Worm (Caenorhabditis elegans) whole organism, young adult: ENCODE data around the gene F54D12.1.

Experiments used
- F10E7.11 ChIP-seq: sonication (generic microtip); optimal IDR thresholded peaks from 2 replicates; lab custom pipeline; 2017; ENCODE audit warnings: mild to moderate bottlenecking, missing genetic modification characterization, moderate library complexity, missing compliant biosample characterization
- F22D6.2 ChIP-seq: sonication (generic microtip); optimal IDR thresholded peaks from 2 replicates; lab custom pipeline; 2016; ENCODE audit warnings: mild to moderate bottlenecking, missing genetic modification characterization, missing compliant biosample characterization
- F33H1.4 ChIP-seq: fragments of 200-800 bp; sonication (Bioruptor generic); IDR thresholded peaks from 2 replicates; pipeline ENCODE4 v1.3.6; 2022; ENCODE audit warnings: missing genetic modification reagents, missing genetic modification characterization, missing compliant biosample characterization
- F37B4.10 ChIP-seq: fragments of 200-800 bp; sonication (Bioruptor generic); IDR thresholded peaks from 2 replicates; pipeline ENCODE4 v1.3.6; 2022; ENCODE audit warnings: missing genetic modification characterization, missing compliant biosample characterization
- F57C9.4 ChIP-seq: sonication (generic microtip); optimal IDR thresholded peaks from 2 replicates; lab custom pipeline; 2017; ENCODE audit warnings: mild to moderate bottlenecking, missing genetic modification characterization, missing compliant biosample characterization
- Y53F4B.3 ChIP-seq: fragments of 200-800 bp; sonication (Bioruptor generic); IDR thresholded peaks from 2 replicates; pipeline ENCODE4 v1.3.6; 2022; ENCODE audit warnings: missing genetic modification reagents, missing genetic modification characterization, missing compliant biosample characterization
- Y95B8A.8 ChIP-seq: fragments of 200-800 bp; sonication (Bioruptor generic); IDR thresholded peaks from 2 replicates; pipeline ENCODE4 v1.3.6; 2022; ENCODE audit warnings: missing genetic modification reagents, missing genetic modification characterization, missing compliant biosample characterization
- ZK185.1 ChIP-seq: sonication (generic microtip); optimal IDR thresholded peaks from 2 replicates; lab custom pipeline; 2016; ENCODE audit warnings: mild to moderate bottlenecking, missing genetic modification characterization, missing compliant biosample characterization; ENCODE audit not compliant: poor library complexity, severe bottlenecking
- akir-1 ChIP-seq: fragments of 200-800 bp; sonication (Bioruptor generic); optimal IDR thresholded peaks from 2 replicates; lab custom pipeline; 2018; ENCODE audit warnings: mild to moderate bottlenecking, missing genetic modification characterization, moderate library complexity, missing compliant biosample characterization
- aptf-3 ChIP-seq: fragments of 200-800 bp; sonication (Bioruptor generic); IDR thresholded peaks from 2 replicates; pipeline ENCODE4 v1.3.6; 2022; ENCODE audit warnings: missing genetic modification characterization, missing compliant biosample characterization
- atf-7 ChIP-seq: sonication (generic microtip); optimal IDR thresholded peaks from 2 replicates; lab custom pipeline; 2017; ENCODE audit warnings: mild to moderate bottlenecking, missing genetic modification characterization, missing compliant biosample characterization
- attf-3 ChIP-seq: fragments of 200-800 bp; sonication (Bioruptor generic); conservative IDR thresholded peaks from 2 replicates; pipeline ENCODE4 v1.3.6; 2022; ENCODE audit warnings: missing genetic modification reagents, missing genetic modification characterization, missing compliant biosample characterization
- ceh-100 ChIP-seq: fragments of 200-800 bp; sonication (Bioruptor generic); IDR thresholded peaks from 2 replicates; pipeline ENCODE4 v1.3.6; 2022; ENCODE audit warnings: missing genetic modification reagents, missing genetic modification characterization, missing compliant biosample characterization
- ceh-40 ChIP-seq: fragments of 200-800 bp; sonication (Bioruptor generic); IDR thresholded peaks from 2 replicates; pipeline ENCODE4 v1.3.6; 2022; ENCODE audit warnings: missing genetic modification characterization, missing compliant biosample characterization
- ceh-79 ChIP-seq: sonication (generic microtip); optimal IDR thresholded peaks from 2 replicates; lab custom pipeline; 2017; ENCODE audit warnings: mild to moderate bottlenecking, missing genetic modification characterization, missing compliant biosample characterization
- dpl-1 ChIP-seq: fragments of 150-350 bp; optimal IDR thresholded peaks from 2 replicates; lab custom pipeline; 2014; ENCODE audit warnings: missing biosample characterization, missing genetic modification reagents, missing genetic modification characterization
- efl-1 ChIP-seq: fragments of 150-350 bp; optimal IDR thresholded peaks from 2 replicates; lab custom pipeline; 2014; ENCODE audit warnings: missing biosample characterization, missing genetic modification reagents, missing genetic modification characterization
- ekl-4 ChIP-seq: fragments of 200-800 bp; sonication (Bioruptor generic); IDR thresholded peaks from 2 replicates; pipeline ENCODE4 v1.3.6; 2022; ENCODE audit warnings: missing genetic modification reagents, missing genetic modification characterization, missing compliant biosample characterization
- gei-17 ChIP-seq: fragments of 200-800 bp; sonication (Bioruptor generic); optimal IDR thresholded peaks from 2 replicates; lab custom pipeline; 2018; ENCODE audit warnings: mild to moderate bottlenecking, missing genetic modification characterization, missing compliant biosample characterization
- hlh-12 ChIP-seq: sonication (generic microtip); optimal IDR thresholded peaks from 2 replicates; lab custom pipeline; 2016; ENCODE audit warnings: missing genetic modification characterization, missing compliant biosample characterization
- let-607 ChIP-seq, 2 experiments: fragments of 200-800 bp in 1 of 2; sonication (Bioruptor generic) in 1 of 2; sonication (generic microtip) in 1 of 2; optimal IDR thresholded peaks; 2 replicates each; lab custom pipeline; 2016 to 2018; ENCODE audit warnings: mild to moderate bottlenecking in 2 of 2, missing compliant biosample characterization in 2 of 2, missing genetic modification characterization in 2 of 2, moderate library complexity in 2 of 2, missing genotype in 1 of 2
- lin-54 ChIP-seq: fragments of 200-800 bp; sonication (Bioruptor generic); optimal IDR thresholded peaks from 2 replicates; lab custom pipeline; 2018; ENCODE audit warnings: mild to moderate bottlenecking, missing genetic modification characterization, missing compliant biosample characterization
- lsy-27 ChIP-seq: sonication (generic microtip); optimal IDR thresholded peaks from 2 replicates; lab custom pipeline; 2017; ENCODE audit warnings: missing genetic modification characterization, mild to moderate bottlenecking, missing compliant biosample characterization, antibody characterized with exemption, missing genotype, borderline replicate concordance; ENCODE audit not compliant: insufficient read depth
- madf-10 ChIP-seq: sonication (generic microtip); optimal IDR thresholded peaks from 2 replicates; lab custom pipeline; 2016; ENCODE audit warnings: mild to moderate bottlenecking, missing genetic modification characterization, missing compliant biosample characterization
- nfya-1 ChIP-seq: sonication (generic microtip); optimal IDR thresholded peaks from 2 replicates; lab custom pipeline; 2017; ENCODE audit warnings: antibody characterized with exemption, missing compliant biosample characterization, missing genetic modification characterization, borderline replicate concordance; ENCODE audit not compliant: insufficient read depth
- nhr-27 ChIP-seq: fragments of 200-800 bp; sonication (Bioruptor generic); optimal IDR thresholded peaks from 2 replicates; lab custom pipeline; 2018; ENCODE audit warnings: mild to moderate bottlenecking, missing genetic modification characterization, moderate library complexity, missing compliant biosample characterization
- nhr-80 ChIP-seq: sonication (generic microtip); optimal IDR thresholded peaks from 2 replicates; lab custom pipeline; 2016; ENCODE audit warnings: missing genetic modification characterization, missing compliant biosample characterization
- sptf-2 ChIP-seq: fragments of 200-800 bp; sonication (Bioruptor generic); optimal IDR thresholded peaks from 2 replicates; lab custom pipeline; 2018; ENCODE audit warnings: mild to moderate bottlenecking, missing genetic modification characterization, missing compliant biosample characterization
- unc-130 ChIP-seq: sonication (generic microtip); optimal IDR thresholded peaks from 2 replicates; lab custom pipeline; 2016; ENCODE audit warnings: missing genetic modification reagents, missing genetic modification characterization, missing compliant biosample characterization
- zfh-2 ChIP-seq: fragments of 200-800 bp; sonication (Bioruptor generic); conservative IDR thresholded peaks from 2 replicates; pipeline ENCODE4 v1.3.6; 2022; ENCODE audit warnings: missing genetic modification reagents, missing genetic modification characterization, missing compliant biosample characterization
- ztf-18 ChIP-seq: sonication (generic microtip); optimal IDR thresholded peaks from 2 replicates; lab custom pipeline; 2016; ENCODE audit warnings: missing genotype, mild to moderate bottlenecking, missing genetic modification characterization, missing compliant biosample characterization

F54D12.1 gene

ce11 chrII:1376795-1377194 is 23.4 kb upstream of the F54D12.1 start:
- TF ChIP-seq attf-3 (GFP tag; lab: Robert Waterston, UW) (peak; percentile 89), hlh-12 (tag; lab: Kevin White, UChicago) (no peak), efl-1 (GFP tag; lab: Kevin White, UChicago) (peak; percentile 4)
- TF ChIP-seq, all 124 proteins: peak for 2

- TF ChIP-seq atf-7 (tag; lab: Kevin White, UChicago) = no peak
- TF ChIP-seq sptf-2 (GFP tag; lab: Kevin White, UChicago) = no peak
- no peak for TF ChIP-seq akir-1
- TF ChIP-seq zfh-2 (GFP tag; lab: Robert Waterston, UW) = no peak
- TF ChIP-seq ZK185.1 (tag; lab: Kevin White, UChicago) = no peak
- TF ChIP-seq nfya-1 = no peak
- TF ChIP-seq ztf-18 (tag; lab: Kevin White, UChicago) = no peak
- TF ChIP-seq dpl-1 = no peak
- no peak for TF ChIP-seq ceh-40 (GFP tag; lab: Robert Waterston, UW)
- TF ChIP-seq efl-1 (GFP tag; lab: Kevin White, UChicago) = no peak
- TF ChIP-seq ekl-4 (GFP tag; lab: Robert Waterston, UW) = no peak
- no peak for TF ChIP-seq nhr-27
- no peak for TF ChIP-seq F57C9.4 (tag; lab: Kevin White, UChicago)
- no peak for TF ChIP-seq nhr-80 (tag; lab: Kevin White, UChicago)
These were observed 21.9 kb upstream of the F54D12.1 start, which contains the start of gene F54D12.10 for ce11 chrII:1378259-1378658. TSS of gene F54D12.10 (minus strand) at chrII:1378359.

ce11 chrII:1381618-1382017 is 18.6 kb upstream of the F54D12.1 start, which contains the start of gene F54D12.9:
TSS of gene F54D12.9 (minus strand) at chrII:1381718.
- TF ChIP-seq ceh-40 (GFP tag; lab: Robert Waterston, UW) = no peak
- no peak for TF ChIP-seq ceh-79 (tag; lab: Kevin White, UChicago)
- TF ChIP-seq aptf-3 = no peak
- TF ChIP-seq F33H1.4 = no peak
- no peak for TF ChIP-seq gei-17 (GFP tag; lab: Kevin White, UChicago)
- TF ChIP-seq lin-54 (GFP tag; lab: Kevin White, UChicago) = no peak
- TF ChIP-seq ceh-100 (GFP tag; lab: Robert Waterston, UW) = no peak
- TF ChIP-seq let-607 (tag; optimal IDR thresholded peaks at IDR 0.05; lab: Kevin White, UChicago) = no peak
- no peak for TF ChIP-seq Y53F4B.3 (GFP tag; lab: Robert Waterston, UW)
- TF ChIP-seq F22D6.2 (tag; lab: Kevin White, UChicago) = no peak
- TF ChIP-seq lsy-27 (tag; lab: Kevin White, UChicago) = no peak

ce11 chrII:1385280-1385679 is 14.9 kb upstream of the F54D12.1 start, which contains the start of gene F54D12.7:
TSS of gene F54D12.7 (minus strand) at chrII:1385380.
- no peak for TF ChIP-seq ekl-4 (GFP tag; lab: Robert Waterston, UW)
- TF ChIP-seq madf-10 (tag; lab: Kevin White, UChicago) = no peak
- TF ChIP-seq unc-130 (GFP tag; lab: Kevin White, UChicago) = no peak
- TF ChIP-seq F37B4.10 = no peak
- TF ChIP-seq Y95B8A.8 (GFP tag; lab: Robert Waterston, UW) = no peak

- TF ChIP-seq F10E7.11 (tag; lab: Kevin White, UChicago) = no peak
- TF ChIP-seq nhr-80 (tag; lab: Kevin White, UChicago) = peak; percentile 90
These were observed 13.7 kb upstream of the F54D12.1 start, which contains the start of gene aat-7 for ce11 chrII:1386478-1386877. TSS of gene aat-7 (plus strand) at chrII:1386870.
